Worm (Caenorhabditis elegans) whole organism, L1 larva: ENCODE data around the gene F46B6.2.
A peak's percentile ranks its signal among the peaks of the same experiment; 100 is the strongest.

ENCODE experiments used
- C04F5.9 ChIP-seq: sonication (generic microtip); optimal IDR thresholded peaks from 2 replicates; lab custom pipeline; 2016; ENCODE audit warnings: missing genetic modification characterization, missing compliant biosample characterization
- C16A3.4 ChIP-seq: fragments of 150-350 bp; optimal IDR thresholded peaks from 2 replicates; lab custom pipeline; 2014; ENCODE audit warnings: missing biosample characterization, missing genetic modification characterization
- F16B12.6 ChIP-seq: fragments of 150-350 bp; optimal IDR thresholded peaks from 2 replicates; lab custom pipeline; 2014; ENCODE audit warnings: missing biosample characterization, missing genetic modification characterization
- Y116A8C.19 ChIP-seq: sonication (generic microtip); optimal IDR thresholded peaks from 2 replicates; lab custom pipeline; 2016; ENCODE audit warnings: missing compliant biosample characterization, missing genetic modification characterization, borderline replicate concordance
- aly-2 ChIP-seq: fragments of 150-350 bp; optimal IDR thresholded peaks from 2 replicates; lab custom pipeline; 2014; ENCODE audit warnings: missing biosample characterization, missing genetic modification characterization
- blmp-1 ChIP-seq: fragments of 150-350 bp; optimal IDR thresholded peaks from 2 replicates; lab custom pipeline; 2014; ENCODE audit warnings: missing biosample characterization, missing genetic modification characterization
- ceh-8 ChIP-seq: fragments of 200-800 bp; sonication (Bioruptor generic); optimal IDR thresholded peaks from 2 replicates; lab custom pipeline; 2018; ENCODE audit warnings: mild to moderate bottlenecking, missing genetic modification characterization, moderate library complexity, missing compliant biosample characterization
- ceh-82 ChIP-seq, 3 experiments: fragments of 150-350 bp in 1 of 3; sonication (generic microtip) in 2 of 3; optimal IDR thresholded peaks; 2 replicates each; lab custom pipeline; 2014 to 2017; ENCODE audit warnings: missing biosample characterization in 3 of 3, missing genetic modification characterization in 3 of 3
- ceh-90 ChIP-seq: sonication (generic microtip); optimal IDR thresholded peaks from 2 replicates; lab custom pipeline; 2016; ENCODE audit warnings: missing genetic modification characterization, missing compliant biosample characterization
- efl-1 ChIP-seq, 4 experiments: fragments of 150-350 bp; optimal IDR thresholded peaks in 3 of 4; peaks in 1 of 4; 1 replicate in 1 of 4; 2 replicates in 3 of 4; lab custom pipeline; 2014; ENCODE audit warnings: missing biosample characterization in 2 of 4, missing genetic modification characterization in 2 of 4, missing genetic modification reagents in 2 of 4
- efl-3 ChIP-seq: fragments of 200-800 bp; sonication (Bioruptor generic); optimal IDR thresholded peaks from 2 replicates; lab custom pipeline; 2018; ENCODE audit warnings: mild to moderate bottlenecking, missing genetic modification characterization, missing compliant biosample characterization
- egl-13 ChIP-seq: sonication (generic microtip); optimal IDR thresholded peaks from 2 replicates; lab custom pipeline; 2016; ENCODE audit warnings: missing genotype, missing genetic modification reagents, missing genetic modification characterization, missing compliant biosample characterization
- egl-27 ChIP-seq, 2 experiments: fragments of 150-350 bp in 1 of 2; sonication (generic microtip); optimal IDR thresholded peaks; 3 replicates each; lab custom pipeline; 2017 to 2018; ENCODE audit warnings: missing biosample characterization in 2 of 2, missing genetic modification characterization in 2 of 2, missing genetic modification reagents in 2 of 2
- elt-3 ChIP-seq, 6 experiments: fragments of 150-350 bp in 1 of 6; sonication (generic microtip); optimal IDR thresholded peaks; 2 replicates each; lab custom pipeline; 2017 to 2018; ENCODE audit warnings: missing biosample characterization in 6 of 6, missing genetic modification characterization in 6 of 6, inconsistent platforms in 1 of 6
- fkh-10 ChIP-seq: sonication (generic microtip); optimal IDR thresholded peaks from 2 replicates; lab custom pipeline; 2017; ENCODE audit warnings: missing biosample characterization, missing genetic modification reagents, missing genetic modification characterization
- fos-1 ChIP-seq: fragments of 150-350 bp; optimal IDR thresholded peaks from 2 replicates; lab custom pipeline; 2014; ENCODE audit warnings: missing biosample characterization, missing genetic modification characterization
- grh-1 ChIP-seq: fragments of 200-800 bp; sonication (Bioruptor generic); IDR thresholded peaks from 2 replicates; pipeline ENCODE4 v1.3.6; 2022; ENCODE audit warnings: missing genetic modification reagents, missing genetic modification characterization, missing compliant biosample characterization
- hlh-17 ChIP-seq: fragments of 200-800 bp; sonication (Bioruptor generic); optimal IDR thresholded peaks from 2 replicates; lab custom pipeline; 2018; ENCODE audit warnings: missing genetic modification characterization, mild to moderate bottlenecking, missing compliant biosample characterization, moderate library complexity, borderline replicate concordance
- hlh-4 ChIP-seq: sonication (generic microtip); optimal IDR thresholded peaks from 2 replicates; lab custom pipeline; 2016; ENCODE audit warnings: mild to moderate bottlenecking, missing genetic modification characterization, missing compliant biosample characterization
- hpl-2 ChIP-seq: fragments of 150-350 bp; optimal IDR thresholded peaks from 2 replicates; lab custom pipeline; 2014; ENCODE audit warnings: missing biosample characterization, missing genetic modification reagents, missing genetic modification characterization
- isw-1 ChIP-seq: fragments of 200-800 bp; sonication (Bioruptor generic); IDR thresholded peaks from 2 replicates; pipeline ENCODE4 v1.3.6; 2022; ENCODE audit warnings: missing genetic modification characterization, missing compliant biosample characterization
- lin-13 ChIP-seq: fragments of 150-350 bp; optimal IDR thresholded peaks from 2 replicates; lab custom pipeline; 2014; ENCODE audit warnings: missing biosample characterization, missing genetic modification reagents, missing genetic modification characterization
- lin-14 ChIP-seq: fragments of 200-800 bp; sonication (Bioruptor generic); optimal IDR thresholded peaks from 2 replicates; lab custom pipeline; 2018; ENCODE audit warnings: mild to moderate bottlenecking, missing genetic modification characterization, moderate library complexity, missing compliant biosample characterization
- lin-15B ChIP-seq: fragments of 150-350 bp; sonication (generic microtip); optimal IDR thresholded peaks from 3 replicates; lab custom pipeline; 2014; ENCODE audit warnings: missing biosample characterization, missing genetic modification characterization
- lin-35 ChIP-seq, 2 experiments: fragments of 150-350 bp; optimal IDR thresholded peaks; 2 replicates each; lab custom pipeline; 2014; ENCODE audit warnings: missing biosample characterization in 2 of 2, missing genetic modification characterization in 2 of 2, missing genetic modification reagents in 2 of 2
- lsy-2 ChIP-seq, 2 experiments: fragments of 150-350 bp; optimal IDR thresholded peaks; 2 replicates each; lab custom pipeline; 2014; ENCODE audit warnings: missing biosample characterization in 2 of 2, missing genetic modification characterization in 2 of 2
- mdl-1 ChIP-seq, 2 experiments: fragments of 150-350 bp; optimal IDR thresholded peaks; 2 replicates each; lab custom pipeline; 2014 to 2017; ENCODE audit warnings: missing biosample characterization in 2 of 2, missing genetic modification characterization in 2 of 2, inconsistent platforms in 1 of 2
- mef-2 ChIP-seq: fragments of 150-350 bp; optimal IDR thresholded peaks from 2 replicates; lab custom pipeline; 2014; ENCODE audit warnings: missing biosample characterization, missing genetic modification characterization
- nhr-12 ChIP-seq: sonication (generic microtip); optimal IDR thresholded peaks from 2 replicates; lab custom pipeline; 2017; ENCODE audit warnings: missing biosample characterization, missing genetic modification characterization
- nhr-20 ChIP-seq: sonication (generic microtip); optimal IDR thresholded peaks from 2 replicates; lab custom pipeline; 2016; ENCODE audit warnings: mild to moderate bottlenecking, missing genetic modification characterization, missing compliant biosample characterization
- nhr-71 ChIP-seq: sonication (generic microtip); optimal IDR thresholded peaks from 2 replicates; lab custom pipeline; 2016; ENCODE audit warnings: mild to moderate bottlenecking, missing genetic modification characterization, moderate library complexity, missing compliant biosample characterization
- nhr-76 ChIP-seq: sonication (generic microtip); optimal IDR thresholded peaks from 2 replicates; lab custom pipeline; 2017; ENCODE audit warnings: missing biosample characterization, missing genetic modification characterization
- nhr-84 ChIP-seq: sonication (generic microtip); optimal IDR thresholded peaks from 2 replicates; lab custom pipeline; 2017; ENCODE audit warnings: missing biosample characterization, missing genetic modification characterization
- nhr-85 ChIP-seq: sonication (generic microtip); peaks from one replicate; lab custom pipeline; 2016; ENCODE audit warnings: missing genetic modification characterization, inconsistent platforms, missing compliant biosample characterization
- nhr-90 ChIP-seq: sonication (generic microtip); optimal IDR thresholded peaks from 2 replicates; lab custom pipeline; 2016; ENCODE audit warnings: mild to moderate bottlenecking, missing genetic modification characterization, missing compliant biosample characterization; ENCODE audit not compliant: poor library complexity
- pax-3 ChIP-seq: fragments of 200-800 bp; sonication (Bioruptor generic); optimal IDR thresholded peaks from 2 replicates; lab custom pipeline; 2018; ENCODE audit warnings: mild to moderate bottlenecking, missing genetic modification characterization, moderate library complexity, missing compliant biosample characterization
- rnt-1 ChIP-seq: sonication (generic microtip); optimal IDR thresholded peaks from 2 replicates; lab custom pipeline; 2016; ENCODE audit warnings: mild to moderate bottlenecking, missing genetic modification characterization, moderate library complexity, missing compliant biosample characterization
- snpc-4 ChIP-seq: fragments of 150-350 bp; optimal IDR thresholded peaks from 2 replicates; lab custom pipeline; 2014; ENCODE audit warnings: missing biosample characterization, missing genetic modification characterization
- snu-23 ChIP-seq: sonication (generic microtip); optimal IDR thresholded peaks from 2 replicates; lab custom pipeline; 2016; ENCODE audit warnings: missing genetic modification characterization, missing compliant biosample characterization
- sox-4 ChIP-seq: sonication (generic microtip); optimal IDR thresholded peaks from 2 replicates; lab custom pipeline; 2016; ENCODE audit warnings: missing genetic modification characterization, missing compliant biosample characterization
- sptf-1 ChIP-seq: fragments of 150-350 bp; optimal IDR thresholded peaks from 2 replicates; lab custom pipeline; 2014; ENCODE audit warnings: missing biosample characterization, missing genetic modification characterization
- swsn-7 ChIP-seq: sonication (generic microtip); optimal IDR thresholded peaks from 2 replicates; lab custom pipeline; 2016; ENCODE audit warnings: missing genetic modification characterization, missing compliant biosample characterization
- tbx-2 ChIP-seq: sonication (generic microtip); optimal IDR thresholded peaks from 2 replicates; lab custom pipeline; 2016; ENCODE audit warnings: missing genetic modification characterization, missing compliant biosample characterization
- unc-130 ChIP-seq: fragments of 150-350 bp; optimal IDR thresholded peaks from 2 replicates; lab custom pipeline; 2017; ENCODE audit warnings: missing biosample characterization, missing genetic modification characterization, inconsistent platforms
- unc-30 ChIP-seq: sonication (generic microtip); optimal IDR thresholded peaks from 2 replicates; lab custom pipeline; 2017; ENCODE audit warnings: missing biosample characterization, missing genetic modification characterization
- unc-86 ChIP-seq: sonication (generic microtip); optimal IDR thresholded peaks from 2 replicates; lab custom pipeline; 2016; ENCODE audit warnings: missing genetic modification characterization, missing compliant biosample characterization
- unc-98 ChIP-seq: fragments of 200-800 bp; sonication (Bioruptor generic); IDR thresholded peaks from 2 replicates; pipeline ENCODE4 v1.3.6; 2022; ENCODE audit warnings: missing genetic modification characterization, missing compliant biosample characterization
- zag-1 ChIP-seq: fragments of 150-350 bp; optimal IDR thresholded peaks from 2 replicates; lab custom pipeline; 2014; ENCODE audit warnings: missing biosample characterization, missing genetic modification characterization
- ztf-4 ChIP-seq: fragments of 150-350 bp; optimal IDR thresholded peaks from 2 replicates; lab custom pipeline; 2014; ENCODE audit warnings: missing biosample characterization, missing genetic modification characterization

F46B6.2 gene

DNA sequence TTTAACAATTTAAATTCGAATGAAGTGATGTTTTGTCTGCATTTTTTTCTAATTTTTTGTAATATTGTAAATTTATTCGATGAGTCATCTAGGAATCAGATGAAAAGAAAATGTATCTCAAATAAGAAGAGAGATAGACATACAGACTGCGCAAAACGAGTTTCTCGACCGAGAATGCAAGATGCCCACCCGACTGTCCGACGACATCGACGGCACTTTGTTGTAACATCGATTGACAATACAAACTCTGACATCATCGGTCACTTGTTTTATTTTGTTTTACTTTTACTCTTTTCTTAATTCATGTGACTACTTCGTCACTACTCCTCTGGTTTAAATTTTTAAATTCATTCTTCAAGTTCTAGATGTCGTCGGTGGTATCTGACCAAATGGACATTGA lies 31.2 kb upstream of the F46B6.2 start, which contains the start of gene sta-2:
Gene sta-2, plus strand, starts transcription at position 349 of the 400 bp plus-strand sequence.
- TF ChIP-seq snu-23 (peak; percentile 66), lin-14 (peak; percentile 69), nhr-71 (tag; lab: Kevin White, UChicago) (peak; percentile 67), nhr-20 (tag; lab: Kevin White, UChicago) (peak; percentile 70), sox-4 (tag; lab: Kevin White, UChicago) (no peak), ceh-90 (no peak), blmp-1 (tag; lab: Kevin White, UChicago) (peak; percentile 86), nhr-84 (tag; lab: Kevin White, UChicago) (no peak), nhr-85 (peak; percentile 93), efl-3 (no peak), fkh-10 (GFP tag; lab: Kevin White, UChicago) (no peak), zag-1 (tag; lab: Kevin White, UChicago) (no peak), F16B12.6 (tag; lab: Kevin White, UChicago) (no peak), elt-3 (tag; optimal IDR thresholded peaks at IDR 0.05; lab: Kevin White, UChicago) (peak in 2 of 6 experiments; percentile 18 to 91), grh-1 (GFP tag; lab: Robert Waterston, UW) (peak; percentile 81), hpl-2 (no peak), lin-13 (GFP tag; lab: Kevin White, UChicago) (no peak), aly-2 (tag; lab: Kevin White, UChicago) (no peak), ceh-8 (no peak), lsy-2 (tag; optimal IDR thresholded peaks at IDR 0.05; lab: Kevin White, UChicago) (peak in 1 of 2 experiments; percentile 48), nhr-12 (no peak), hlh-17 (GFP tag; lab: Kevin White, UChicago) (no peak), mef-2 (tag; lab: Kevin White, UChicago) (no peak), nhr-90 (tag; lab: Kevin White, UChicago) (peak; percentile 26), fos-1 (tag; lab: Kevin White, UChicago) (no peak), C04F5.9 (tag; lab: Kevin White, UChicago) (no peak), C16A3.4 (tag; lab: Kevin White, UChicago) (peak; percentile 20), lin-35 (GFP tag; optimal IDR thresholded peaks at IDR 0.05; lab: Kevin White, UChicago) (peak in 1 of 2 experiments; percentile 57), unc-30 (tag; lab: Kevin White, UChicago) (no peak), nhr-76 (tag; lab: Kevin White, UChicago) (no peak), rnt-1 (tag; lab: Kevin White, UChicago) (no peak), egl-13 (no peak), mdl-1 (tag; optimal IDR thresholded peaks at IDR 0.05; lab: Kevin White, UChicago) (peak in 1 of 2 experiments; percentile 61), sptf-1 (no peak), unc-98 (GFP tag; lab: Robert Waterston, UW) (no peak), isw-1 (GFP tag; lab: Robert Waterston, UW) (no peak), efl-1 (optimal IDR thresholded peaks at IDR 0.05; lab: Kevin White, UChicago) (no peak), efl-1 (GFP tag; optimal IDR thresholded peaks at IDR 0.05 in 1 of 2; lab: Kevin White, UChicago) (peak in 1 of 2 experiments; percentile 64), egl-27 (tag; optimal IDR thresholded peaks at IDR 0.05; lab: Kevin White, UChicago) (no peak), Y116A8C.19 (tag; lab: Kevin White, UChicago) (no peak), unc-86 (tag; lab: Kevin White, UChicago) (no peak), ztf-4 (tag; lab: Kevin White, UChicago) (no peak), hlh-4 (tag; lab: Kevin White, UChicago) (no peak), unc-130 (peak; percentile 35), pax-3 (tag; lab: Kevin White, UChicago) (no peak), snpc-4 (tag; lab: Kevin White, UChicago) (no peak), swsn-7 (tag; lab: Kevin White, UChicago) (no peak), tbx-2 (tag; lab: Kevin White, UChicago) (peak; percentile 47), lin-15B (tag; lab: Kevin White, UChicago) (no peak), ceh-82 (tag; optimal IDR thresholded peaks at IDR 0.05; lab: Kevin White, UChicago) (no peak)
